Worm (Caenorhabditis elegans) whole organism, L1 larva: ENCODE measurements around the gene fln-1.
A peak's percentile ranks its signal among the peaks of the same experiment; 100 is the strongest.

ENCODE experiments used
- C34B4.2 ChIP-seq: sonication (generic microtip); optimal IDR thresholded peaks from 2 replicates; lab custom pipeline; 2017; ENCODE audit warnings: mild to moderate bottlenecking, missing genetic modification characterization, missing compliant biosample characterization
- Y116A8C.19 ChIP-seq: sonication (generic microtip); optimal IDR thresholded peaks from 2 replicates; lab custom pipeline; 2016; ENCODE audit warnings: missing compliant biosample characterization, missing genetic modification characterization, borderline replicate concordance
- alr-1 ChIP-seq: fragments of 200-800 bp; sonication (Bioruptor generic); optimal IDR thresholded peaks from 2 replicates; lab custom pipeline; 2018; ENCODE audit warnings: borderline replicate concordance, mild to moderate bottlenecking, missing genetic modification characterization, missing compliant biosample characterization
- aly-2 ChIP-seq: fragments of 150-350 bp; optimal IDR thresholded peaks from 2 replicates; lab custom pipeline; 2014; ENCODE audit warnings: missing biosample characterization, missing genetic modification characterization
- ama-1 ChIP-seq: fragments of 150-350 bp; optimal IDR thresholded peaks from 2 replicates; lab custom pipeline; 2014
- ceh-90 ChIP-seq: sonication (generic microtip); optimal IDR thresholded peaks from 2 replicates; lab custom pipeline; 2016; ENCODE audit warnings: missing genetic modification characterization, missing compliant biosample characterization
- efl-1 ChIP-seq, 4 experiments: fragments of 150-350 bp; optimal IDR thresholded peaks in 3 of 4; peaks in 1 of 4; 1 replicate in 1 of 4; 2 replicates in 3 of 4; lab custom pipeline; 2014; ENCODE audit warnings: missing biosample characterization in 2 of 4, missing genetic modification characterization in 2 of 4, missing genetic modification reagents in 2 of 4
- efl-3 ChIP-seq: fragments of 200-800 bp; sonication (Bioruptor generic); optimal IDR thresholded peaks from 2 replicates; lab custom pipeline; 2018; ENCODE audit warnings: mild to moderate bottlenecking, missing genetic modification characterization, missing compliant biosample characterization
- egl-13 ChIP-seq: sonication (generic microtip); optimal IDR thresholded peaks from 2 replicates; lab custom pipeline; 2016; ENCODE audit warnings: missing genotype, missing genetic modification reagents, missing genetic modification characterization, missing compliant biosample characterization
- egl-27 ChIP-seq, 2 experiments: fragments of 150-350 bp in 1 of 2; sonication (generic microtip); optimal IDR thresholded peaks; 3 replicates each; lab custom pipeline; 2017 to 2018; ENCODE audit warnings: missing biosample characterization in 2 of 2, missing genetic modification characterization in 2 of 2, missing genetic modification reagents in 2 of 2
- elt-2 ChIP-seq: sonication (generic microtip); optimal IDR thresholded peaks from 2 replicates; lab custom pipeline; 2016; ENCODE audit warnings: missing genetic modification characterization, mild to moderate bottlenecking, inconsistent platforms, missing compliant biosample characterization, missing genetic modification reagents
- elt-3 ChIP-seq, 6 experiments: fragments of 150-350 bp in 1 of 6; sonication (generic microtip); optimal IDR thresholded peaks; 2 replicates each; lab custom pipeline; 2017 to 2018; ENCODE audit warnings: missing biosample characterization in 6 of 6, missing genetic modification characterization in 6 of 6, inconsistent platforms in 1 of 6
- ets-5 ChIP-seq: fragments of 200-800 bp; sonication (Bioruptor generic); IDR thresholded peaks from 2 replicates; pipeline ENCODE4 v1.3.6; 2022; ENCODE audit warnings: missing genetic modification characterization, missing compliant biosample characterization
- fkh-10 ChIP-seq: sonication (generic microtip); optimal IDR thresholded peaks from 2 replicates; lab custom pipeline; 2017; ENCODE audit warnings: missing biosample characterization, missing genetic modification reagents, missing genetic modification characterization
- fkh-4 ChIP-seq: sonication (generic microtip); optimal IDR thresholded peaks from 2 replicates; lab custom pipeline; 2016; ENCODE audit warnings: missing compliant biosample characterization, missing genetic modification characterization, borderline replicate concordance
- fos-1 ChIP-seq: fragments of 150-350 bp; optimal IDR thresholded peaks from 2 replicates; lab custom pipeline; 2014; ENCODE audit warnings: missing biosample characterization, missing genetic modification characterization
- hlh-17 ChIP-seq: fragments of 200-800 bp; sonication (Bioruptor generic); optimal IDR thresholded peaks from 2 replicates; lab custom pipeline; 2018; ENCODE audit warnings: missing genetic modification characterization, mild to moderate bottlenecking, missing compliant biosample characterization, moderate library complexity, borderline replicate concordance
- hpl-2 ChIP-seq: fragments of 150-350 bp; optimal IDR thresholded peaks from 2 replicates; lab custom pipeline; 2014; ENCODE audit warnings: missing biosample characterization, missing genetic modification reagents, missing genetic modification characterization
- irx-1 ChIP-seq: sonication (generic microtip); optimal IDR thresholded peaks from 2 replicates; lab custom pipeline; 2016; ENCODE audit warnings: missing genetic modification characterization, missing compliant biosample characterization
- lin-14 ChIP-seq: fragments of 200-800 bp; sonication (Bioruptor generic); optimal IDR thresholded peaks from 2 replicates; lab custom pipeline; 2018; ENCODE audit warnings: mild to moderate bottlenecking, missing genetic modification characterization, moderate library complexity, missing compliant biosample characterization
- lin-15B ChIP-seq: fragments of 150-350 bp; sonication (generic microtip); optimal IDR thresholded peaks from 3 replicates; lab custom pipeline; 2014; ENCODE audit warnings: missing biosample characterization, missing genetic modification characterization
- lin-35 ChIP-seq, 2 experiments: fragments of 150-350 bp; optimal IDR thresholded peaks; 2 replicates each; lab custom pipeline; 2014; ENCODE audit warnings: missing biosample characterization in 2 of 2, missing genetic modification characterization in 2 of 2, missing genetic modification reagents in 2 of 2
- lin-39 ChIP-seq: fragments of 150-350 bp; optimal IDR thresholded peaks from 2 replicates; lab custom pipeline; 2014; ENCODE audit warnings: missing biosample characterization, missing genetic modification reagents, missing genetic modification characterization
- lsy-2 ChIP-seq, 2 experiments: fragments of 150-350 bp; optimal IDR thresholded peaks; 2 replicates each; lab custom pipeline; 2014; ENCODE audit warnings: missing biosample characterization in 2 of 2, missing genetic modification characterization in 2 of 2
- mep-1 ChIP-seq: fragments of 150-350 bp; optimal IDR thresholded peaks from 2 replicates; lab custom pipeline; 2014; ENCODE audit warnings: missing biosample characterization, missing genetic modification characterization
- nhr-12 ChIP-seq: sonication (generic microtip); optimal IDR thresholded peaks from 2 replicates; lab custom pipeline; 2017; ENCODE audit warnings: missing biosample characterization, missing genetic modification characterization
- nhr-28 ChIP-seq: fragments of 150-350 bp; optimal IDR thresholded peaks from 2 replicates; lab custom pipeline; 2014; ENCODE audit warnings: missing biosample characterization, missing genetic modification characterization
- nhr-47 ChIP-seq: sonication (generic microtip); optimal IDR thresholded peaks from 2 replicates; lab custom pipeline; 2016; ENCODE audit warnings: mild to moderate bottlenecking, missing genetic modification characterization, moderate library complexity, missing compliant biosample characterization
- nhr-76 ChIP-seq: sonication (generic microtip); optimal IDR thresholded peaks from 2 replicates; lab custom pipeline; 2017; ENCODE audit warnings: missing biosample characterization, missing genetic modification characterization
- nhr-77 ChIP-seq: fragments of 150-350 bp; optimal IDR thresholded peaks from 2 replicates; lab custom pipeline; 2014; ENCODE audit warnings: missing biosample characterization, missing genetic modification characterization
- nhr-84 ChIP-seq: sonication (generic microtip); optimal IDR thresholded peaks from 2 replicates; lab custom pipeline; 2017; ENCODE audit warnings: missing biosample characterization, missing genetic modification characterization
- nhr-85 ChIP-seq: sonication (generic microtip); peaks from one replicate; lab custom pipeline; 2016; ENCODE audit warnings: missing genetic modification characterization, inconsistent platforms, missing compliant biosample characterization
- pqm-1 ChIP-seq: sonication (generic microtip); optimal IDR thresholded peaks from 3 replicates; lab custom pipeline; 2017; ENCODE audit warnings: missing biosample characterization, missing genetic modification characterization
- snu-23 ChIP-seq: sonication (generic microtip); optimal IDR thresholded peaks from 2 replicates; lab custom pipeline; 2016; ENCODE audit warnings: missing genetic modification characterization, missing compliant biosample characterization
- sptf-1 ChIP-seq: fragments of 150-350 bp; optimal IDR thresholded peaks from 2 replicates; lab custom pipeline; 2014; ENCODE audit warnings: missing biosample characterization, missing genetic modification characterization
- sup-37 ChIP-seq: fragments of 200-800 bp; sonication (Bioruptor generic); optimal IDR thresholded peaks from 2 replicates; lab custom pipeline; 2018; ENCODE audit warnings: mild to moderate bottlenecking, missing genetic modification characterization, missing compliant biosample characterization
- tlp-1 ChIP-seq: fragments of 150-350 bp; optimal IDR thresholded peaks from 2 replicates; lab custom pipeline; 2014; ENCODE audit warnings: missing biosample characterization, missing genetic modification characterization
- unc-30 ChIP-seq: sonication (generic microtip); optimal IDR thresholded peaks from 2 replicates; lab custom pipeline; 2017; ENCODE audit warnings: missing biosample characterization, missing genetic modification characterization
- unc-62 ChIP-seq: fragments of 150-350 bp; optimal IDR thresholded peaks from 2 replicates; lab custom pipeline; 2014; ENCODE audit warnings: missing biosample characterization, missing genetic modification reagents, missing genetic modification characterization
- unc-86 ChIP-seq: sonication (generic microtip); optimal IDR thresholded peaks from 2 replicates; lab custom pipeline; 2016; ENCODE audit warnings: missing genetic modification characterization, missing compliant biosample characterization
- unc-98 ChIP-seq: fragments of 200-800 bp; sonication (Bioruptor generic); IDR thresholded peaks from 2 replicates; pipeline ENCODE4 v1.3.6; 2022; ENCODE audit warnings: missing genetic modification characterization, missing compliant biosample characterization
- xbp-1 ChIP-seq: sonication (generic microtip); optimal IDR thresholded peaks from 2 replicates; lab custom pipeline; 2016; ENCODE audit warnings: missing genetic modification characterization, missing compliant biosample characterization
- ztf-11 ChIP-seq, 2 experiments: sonication (generic microtip); optimal IDR thresholded peaks; 2 replicates each; lab custom pipeline; 2016 to 2017; ENCODE audit warnings: missing genetic modification characterization in 2 of 2, missing biosample characterization in 1 of 2, missing compliant biosample characterization in 1 of 2

Gene fln-1

ce11 chrIV:408892-409291, 33.1 kb upstream of the fln-1 start:
- no peak for TF ChIP-seq alr-1
- TF ChIP-seq elt-2, result peak; percentile 28
- peak; percentile 22 for TF ChIP-seq tlp-1 (tag; lab: Kevin White, UChicago)

- TF ChIP-seq irx-1 (no peak), unc-86 (no peak), xbp-1 (tag; lab: Kevin White, UChicago) (no peak), unc-62 (GFP tag; lab: Kevin White, UChicago) (no peak), fos-1 (tag; lab: Kevin White, UChicago) (no peak), ztf-11 (tag; optimal IDR thresholded peaks at IDR 0.05; lab: Kevin White, UChicago) (no peak), C34B4.2 (tag; lab: Kevin White, UChicago) (no peak), nhr-77 (tag; lab: Kevin White, UChicago) (no peak), nhr-47 (tag; lab: Kevin White, UChicago) (no peak), elt-3 (tag; optimal IDR thresholded peaks at IDR 0.05; lab: Kevin White, UChicago) (no peak), ceh-90 (no peak), pqm-1 (no peak), fkh-10 (GFP tag; lab: Kevin White, UChicago) (no peak), mep-1 (tag; lab: Kevin White, UChicago) (no peak)
These were observed 25.6 kb upstream of the fln-1 start, which contains the start of gene gpa-4 for ce11 chrIV:401395-401794. TSS of gene gpa-4 (plus strand) at chrIV:401695.

- peak; percentile 3 for TF ChIP-seq ama-1
- TF ChIP-seq egl-13 (tag; lab: Kevin White, UChicago), result no peak
- no peak for TF ChIP-seq nhr-76 (tag; lab: Kevin White, UChicago)
- peak; percentile 36 for TF ChIP-seq nhr-85 (tag; lab: Kevin White, UChicago)
- TF ChIP-seq nhr-12 (tag; lab: Kevin White, UChicago), result no peak
- no peak for TF ChIP-seq lin-14 (GFP tag; lab: Kevin White, UChicago)
- no peak for TF ChIP-seq efl-1 (optimal IDR thresholded peaks at IDR 0.05; lab: Kevin White, UChicago)
- no peak for TF ChIP-seq efl-1 (GFP tag; optimal IDR thresholded peaks at IDR 0.05 in 1 of 2; lab: Kevin White, UChicago)
- TF ChIP-seq fos-1 (tag; lab: Kevin White, UChicago), result no peak
- TF ChIP-seq egl-27 (tag; optimal IDR thresholded peaks at IDR 0.05; lab: Kevin White, UChicago), result no peak
- no peak for TF ChIP-seq lin-15B (tag; lab: Kevin White, UChicago)
- TF ChIP-seq hpl-2 (GFP tag; lab: Kevin White, UChicago), result no peak
- no peak for TF ChIP-seq sup-37 (GFP tag; lab: Kevin White, UChicago)
- no peak for TF ChIP-seq Y116A8C.19 (tag; lab: Kevin White, UChicago)
- no peak for TF ChIP-seq nhr-77 (tag; lab: Kevin White, UChicago)
- no peak for TF ChIP-seq unc-30 (tag; lab: Kevin White, UChicago)
- TF ChIP-seq snu-23 (GFP tag; lab: Kevin White, UChicago), result no peak
- no peak for TF ChIP-seq fkh-4
- TF ChIP-seq pqm-1, result no peak
- no peak for TF ChIP-seq nhr-84 (tag; lab: Kevin White, UChicago)
- TF ChIP-seq nhr-47 (tag; lab: Kevin White, UChicago), result peak; percentile 3
- TF ChIP-seq ets-5 (GFP tag; lab: Robert Waterston, UW), result no peak
- no peak for TF ChIP-seq sptf-1 (tag; lab: Kevin White, UChicago)
- peak; percentile 73 for TF ChIP-seq aly-2
- TF ChIP-seq ceh-90, result no peak
- TF ChIP-seq irx-1, result no peak
- TF ChIP-seq lin-35 (GFP tag; optimal IDR thresholded peaks at IDR 0.05; lab: Kevin White, UChicago), result no peak
- peak in 1 of 2 experiments; percentile 20 for TF ChIP-seq lsy-2 (tag; optimal IDR thresholded peaks at IDR 0.05; lab: Kevin White, UChicago)
- TF ChIP-seq unc-98 (GFP tag; lab: Robert Waterston, UW), result no peak
- no peak for TF ChIP-seq hlh-17
- TF ChIP-seq efl-3 (GFP tag; lab: Kevin White, UChicago), result no peak
- TF ChIP-seq tlp-1 (tag; lab: Kevin White, UChicago), result no peak
- no peak for TF ChIP-seq unc-86
- TF ChIP-seq lin-39 (tag; lab: Kevin White, UChicago), result no peak
- TF ChIP-seq nhr-28 (tag; lab: Kevin White, UChicago), result no peak
These were observed 20.6 kb upstream of the fln-1 start, which contains the start of gene rrp-8 for ce11 chrIV:396373-396772. TSS of gene rrp-8 (plus strand) at chrIV:396545.
